Fruit fly (Drosophila melanogaster) whole organism, pupa: ENCODE results near the gene CG9121.

Source experiments
- CG12605 ChIP-seq: fragments of 200-800 bp; sonication (Bioruptor generic); IDR thresholded peaks from 2 replicates; pipeline ENCODE4 v1.3.6; 2022; ENCODE audit warnings: missing biosample characterization, missing genetic modification characterization
- CG13204 ChIP-seq: fragments of 200-800 bp; sonication (Bioruptor generic); optimal IDR thresholded peaks from 2 replicates; lab custom pipeline; 2018; ENCODE audit warnings: missing biosample characterization, mild to moderate bottlenecking, missing genetic modification characterization, moderate library complexity
- CG14655 ChIP-seq: fragments of 200-800 bp; sonication (Bioruptor generic); optimal IDR thresholded peaks from 3 replicates; lab custom pipeline; 2017; ENCODE audit warnings: mild to moderate bottlenecking, missing biosample characterization, missing genetic modification reagents, missing genetic modification characterization
- CG34367 ChIP-seq: fragments of 200-800 bp; sonication (Bioruptor generic); optimal IDR thresholded peaks from 2 replicates; lab custom pipeline; 2018; ENCODE audit warnings: missing biosample characterization, mild to moderate bottlenecking, missing genetic modification characterization
- CG4496 ChIP-seq: fragments of 200-800 bp; sonication (Bioruptor generic); IDR thresholded peaks from 3 replicates; pipeline ENCODE4 v1.3.6; 2022; ENCODE audit warnings: missing biosample characterization, missing genetic modification characterization
- CG8159 ChIP-seq: fragments of 200-800 bp; sonication (Bioruptor generic); optimal IDR thresholded peaks from 3 replicates; lab custom pipeline; 2018; ENCODE audit warnings: missing biosample characterization, mild to moderate bottlenecking, missing genetic modification characterization, moderate library complexity
- CG8301 ChIP-seq: fragments of 200-800 bp; sonication (Bioruptor generic); optimal IDR thresholded peaks from 2 replicates; lab custom pipeline; 2018; ENCODE audit warnings: missing biosample characterization, mild to moderate bottlenecking, missing genetic modification characterization
- CG9948 ChIP-seq: fragments of 200-800 bp; sonication (Bioruptor generic); optimal IDR thresholded peaks from 2 replicates; lab custom pipeline; 2018; ENCODE audit warnings: missing biosample characterization, mild to moderate bottlenecking, missing genetic modification characterization, moderate library complexity
- D1 ChIP-seq: fragments of 200-800 bp; sonication (Bioruptor generic); optimal IDR thresholded peaks from 2 replicates; lab custom pipeline; 2018; ENCODE audit warnings: missing biosample characterization, mild to moderate bottlenecking, missing genetic modification characterization, moderate library complexity
- EcR ChIP-seq: fragments of 200-800 bp; sonication (Bioruptor generic); optimal IDR thresholded peaks from 3 replicates; lab custom pipeline; 2019; ENCODE audit warnings: missing biosample characterization, missing genetic modification characterization, mild to moderate bottlenecking, moderate library complexity, missing genetic modification reagents
- Snoo ChIP-seq: fragments of 200-800 bp; sonication (Bioruptor generic); optimal IDR thresholded peaks from 3 replicates; lab custom pipeline; 2017; ENCODE audit warnings: missing biosample characterization, mild to moderate bottlenecking, missing genetic modification characterization, inconsistent platforms
- fd96Ca ChIP-seq: fragments of 200-800 bp; sonication (Bioruptor generic); IDR thresholded peaks from 3 replicates; pipeline ENCODE4 v1.3.6; 2022; ENCODE audit warnings: missing biosample characterization, missing genetic modification characterization
- gl ChIP-seq: fragments of 200-800 bp; sonication (Bioruptor generic); optimal IDR thresholded peaks from 2 replicates; lab custom pipeline; 2018; ENCODE audit warnings: missing biosample characterization, mild to moderate bottlenecking, missing genetic modification characterization

DNA sequence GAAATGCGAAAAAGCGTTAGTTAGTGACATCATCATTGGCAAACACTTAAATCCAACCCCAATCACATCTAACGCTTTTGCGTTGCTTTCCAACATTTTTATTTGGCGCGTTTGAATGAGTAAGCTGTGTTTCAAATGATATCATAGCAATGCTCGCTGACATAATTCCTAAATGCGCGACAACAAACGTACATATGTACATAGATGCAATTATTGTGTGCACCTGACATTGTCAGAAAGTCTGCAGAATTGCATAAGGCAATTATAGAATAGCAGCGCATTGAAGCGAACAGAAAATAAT lies 52.7 kb downstream of the CG9121 start:
- TF ChIP-seq CG9948 (tag; lab: Kevin White, UChicago) (no peak), CG34367 (no peak), fd96Ca (GFP tag; lab: Robert Waterston, UW) (no peak), CG8301 (no peak), CG4496 (no peak), CG8159 (no peak), CG14655 (GFP tag; lab: Kevin White, UChicago) (no peak), Snoo (tag; lab: Kevin White, UChicago) (no peak), CG12605 (GFP tag; lab: Robert Waterston, UW) (no peak), EcR (GFP tag; lab: Kevin White, UChicago) (no peak), CG13204 (GFP tag; lab: Kevin White, UChicago) (no peak), D1 (tag; lab: Kevin White, UChicago) (no peak), gl (tag; lab: Kevin White, UChicago) (no peak)
